Fruit fly (Drosophila melanogaster) whole organism, embryonic: Measurements from ENCODE around the gene CG13047.
A peak's percentile ranks its signal among the peaks of the same experiment; 100 is the strongest.

Experiments used
- Atf6 ChIP-seq: fragments of 200-800 bp; sonication (Bioruptor generic); IDR thresholded peaks from 2 replicates; pipeline ENCODE4 v1.3.6; 2022; ENCODE audit warnings: missing biosample characterization, missing genetic modification characterization
- Blimp-1 ChIP-seq: fragments of 200-800 bp; sonication (Bioruptor generic); optimal IDR thresholded peaks from 3 replicates; lab custom pipeline; 2018; ENCODE audit warnings: missing biosample characterization, missing genetic modification characterization, mild to moderate bottlenecking, moderate library complexity, missing genetic modification reagents
- Bteb2 ChIP-seq: fragments of 200-800 bp; sonication (Bioruptor generic); optimal IDR thresholded peaks from 2 replicates; lab custom pipeline; 2016; ENCODE audit warnings: missing biosample characterization, missing genetic modification characterization
- CG12219 ChIP-seq: fragments of 200-800 bp; sonication (Bioruptor generic); optimal IDR thresholded peaks from 3 replicates; lab custom pipeline; 2018; ENCODE audit warnings: missing biosample characterization, mild to moderate bottlenecking, missing genetic modification characterization
- CG1233 ChIP-seq: fragments of 200-800 bp; sonication (Bioruptor generic); optimal IDR thresholded peaks from 4 replicates; lab custom pipeline; 2018; ENCODE audit warnings: missing biosample characterization, mild to moderate bottlenecking, missing genetic modification characterization
- CG12769 ChIP-seq: fragments of 200-800 bp; sonication (Bioruptor generic); optimal IDR thresholded peaks from 2 replicates; lab custom pipeline; 2019; ENCODE audit warnings: missing biosample characterization, mild to moderate bottlenecking, missing genetic modification characterization, moderate library complexity
- CG13123 ChIP-seq: fragments of 200-800 bp; sonication (Bioruptor generic); optimal IDR thresholded peaks from 2 replicates; lab custom pipeline; 2016; ENCODE audit warnings: missing biosample characterization, missing genetic modification characterization
- CG13775 ChIP-seq: fragments of 200-800 bp; sonication (Bioruptor generic); optimal IDR thresholded peaks from 3 replicates; lab custom pipeline; 2017; ENCODE audit warnings: missing biosample characterization, mild to moderate bottlenecking, missing genetic modification characterization
- CG14667 ChIP-seq: fragments of 200-800 bp; sonication (Bioruptor generic); IDR thresholded peaks from 2 replicates; pipeline ENCODE4 v1.3.6; 2022; ENCODE audit warnings: missing biosample characterization, missing genetic modification characterization
- CG15479 ChIP-seq: fragments of 200-800 bp; sonication (Bioruptor generic); optimal IDR thresholded peaks from 3 replicates; lab custom pipeline; 2019; ENCODE audit warnings: missing biosample characterization, mild to moderate bottlenecking, missing genetic modification characterization, moderate library complexity
- CG1832 ChIP-seq: fragments of 200-800 bp; sonication (Bioruptor generic); optimal IDR thresholded peaks from 2 replicates; lab custom pipeline; 2017; ENCODE audit warnings: missing biosample characterization, mild to moderate bottlenecking, missing genetic modification characterization, inconsistent platforms
- CG3726 ChIP-seq: fragments of 200-800 bp; sonication (Bioruptor generic); IDR thresholded peaks from 3 replicates; pipeline ENCODE4, ENCODE4 v1.3.6; 2022; ENCODE audit warnings: missing biosample characterization, missing genetic modification characterization
- CG4404 ChIP-seq: fragments of 200-800 bp; sonication (Bioruptor generic); IDR thresholded peaks from 2 replicates; pipeline ENCODE4 v1.3.6; 2022; ENCODE audit warnings: missing biosample characterization, missing genetic modification characterization
- CG4707 ChIP-seq: fragments of 200-800 bp; sonication (Bioruptor generic); optimal IDR thresholded peaks from 2 replicates; lab custom pipeline; 2018; ENCODE audit warnings: missing biosample characterization, mild to moderate bottlenecking, missing genetic modification characterization, moderate library complexity
- CG9727 ChIP-seq: fragments of 200-800 bp; sonication (Bioruptor generic); optimal IDR thresholded peaks from 3 replicates; lab custom pipeline; 2017; ENCODE audit warnings: missing biosample characterization, mild to moderate bottlenecking, missing genetic modification characterization
- CHES-1-like ChIP-seq: fragments of 200-800 bp; sonication (Bioruptor generic); optimal IDR thresholded peaks from 2 replicates; lab custom pipeline; 2016; ENCODE audit warnings: missing biosample characterization, missing genetic modification characterization
- D19B ChIP-seq: fragments of 200-800 bp; sonication (Bioruptor generic); optimal IDR thresholded peaks from 2 replicates; lab custom pipeline; 2017; ENCODE audit warnings: missing biosample characterization, mild to moderate bottlenecking, missing genetic modification characterization
- Dek ChIP-seq: fragments of 200-800 bp; sonication (Bioruptor generic); optimal IDR thresholded peaks from 3 replicates; lab custom pipeline; 2019; ENCODE audit warnings: missing biosample characterization, mild to moderate bottlenecking, missing genetic modification characterization, moderate library complexity
- Dll ChIP-seq: fragments of 200-800 bp; sonication (Bioruptor generic); IDR thresholded peaks from 4 replicates; pipeline ENCODE4 v1.3.6; 2022; ENCODE audit warnings: missing biosample characterization, missing genetic modification characterization; ENCODE audit not compliant: partially characterized antibody
- Doc3 ChIP-seq: fragments of 200-800 bp; sonication (Bioruptor generic); IDR thresholded peaks from 3 replicates; pipeline ENCODE4 v1.3.6; 2022; ENCODE audit warnings: missing biosample characterization, missing genetic modification characterization; ENCODE audit not compliant: partially characterized antibody
- Elba2 ChIP-seq: fragments of 200-800 bp; sonication (Bioruptor generic); optimal IDR thresholded peaks from 3 replicates; lab custom pipeline; 2016; ENCODE audit warnings: missing biosample characterization, missing genetic modification characterization
- H15 ChIP-seq: fragments of 200-800 bp; sonication (Bioruptor generic); IDR thresholded peaks from 3 replicates; pipeline ENCODE4 v1.3.6; 2022; ENCODE audit warnings: missing biosample characterization, missing genetic modification characterization
- HHEX ChIP-seq: fragments of 200-800 bp; sonication (Bioruptor generic); optimal IDR thresholded peaks from 3 replicates; lab custom pipeline; 2017; ENCODE audit warnings: missing biosample characterization, mild to moderate bottlenecking, missing genetic modification characterization, missing genetic modification reagents
- Hey ChIP-seq: fragments of 200-800 bp; sonication (Bioruptor generic); optimal IDR thresholded peaks from 3 replicates; lab custom pipeline; 2018; ENCODE audit warnings: missing biosample characterization, mild to moderate bottlenecking, missing genetic modification characterization
- MESR4 ChIP-seq: fragments of 200-800 bp; sonication (Bioruptor generic); optimal IDR thresholded peaks from 2 replicates; lab custom pipeline; 2018; ENCODE audit warnings: missing biosample characterization, mild to moderate bottlenecking, missing genetic modification characterization, moderate library complexity
- Mad ChIP-seq: fragments of 200-800 bp; sonication (Bioruptor generic); optimal IDR thresholded peaks from 2 replicates; lab custom pipeline; 2016; ENCODE audit warnings: missing biosample characterization, missing genetic modification characterization
- Max ChIP-seq: fragments of 200-800 bp; sonication (Bioruptor generic); optimal IDR thresholded peaks from 2 replicates; lab custom pipeline; 2016; ENCODE audit warnings: missing biosample characterization, mild to moderate bottlenecking, missing genetic modification characterization
- Med ChIP-seq: fragments of 200-800 bp; sonication (Bioruptor generic); peaks from one replicate; lab custom pipeline; 2016; ENCODE audit warnings: missing biosample characterization, missing genetic modification characterization, mild to moderate bottlenecking, inconsistent platforms, moderate library complexity
- Myb ChIP-seq: fragments of 200-800 bp; sonication (Bioruptor generic); optimal IDR thresholded peaks from 2 replicates; lab custom pipeline; 2016; ENCODE audit warnings: missing biosample characterization, missing genetic modification characterization
- Ssrp ChIP-seq: fragments of 200-800 bp; sonication (Bioruptor generic); optimal IDR thresholded peaks from 2 replicates; lab custom pipeline; 2018; ENCODE audit warnings: missing biosample characterization, mild to moderate bottlenecking, missing genetic modification characterization, moderate library complexity
- ash1 ChIP-seq: fragments of 200-800 bp; sonication (Bioruptor generic); optimal IDR thresholded peaks from 2 replicates; lab custom pipeline; 2018; ENCODE audit warnings: missing biosample characterization, mild to moderate bottlenecking, missing genetic modification characterization
- bowl ChIP-seq: fragments of 200-800 bp; sonication (Bioruptor generic); IDR thresholded peaks from 2 replicates; pipeline ENCODE4 v1.3.6; 2022; ENCODE audit warnings: missing biosample characterization, missing genetic modification characterization
- cad ChIP-seq: fragments of >200 bp; optimal IDR thresholded peaks from 2 replicates; lab custom pipeline; 2017; ENCODE audit warnings: missing biosample characterization, missing genetic modification characterization
- chn ChIP-seq: fragments of 200-800 bp; sonication (Bioruptor generic); optimal IDR thresholded peaks from 2 replicates; lab custom pipeline; 2016; ENCODE audit warnings: missing biosample characterization, missing genetic modification characterization
- cwo ChIP-seq: fragments of 200-800 bp; sonication (Bioruptor generic); optimal IDR thresholded peaks from 3 replicates; lab custom pipeline; 2017; ENCODE audit warnings: missing biosample characterization, missing genetic modification characterization, mild to moderate bottlenecking, moderate library complexity, missing genetic modification reagents
- disco-r ChIP-seq: fragments of 200-800 bp; sonication (Bioruptor generic); optimal IDR thresholded peaks from 2 replicates; lab custom pipeline; 2016; ENCODE audit warnings: missing biosample characterization, missing genetic modification characterization
- dysf ChIP-seq: fragments of 200-800 bp; sonication (Bioruptor generic); IDR thresholded peaks from 3 replicates; pipeline ENCODE4 v1.3.6; 2022; ENCODE audit warnings: missing biosample characterization, missing genetic modification characterization
- ewg ChIP-seq: fragments of 200-800 bp; sonication (Bioruptor generic); optimal IDR thresholded peaks from 3 replicates; lab custom pipeline; 2017; ENCODE audit warnings: mild to moderate bottlenecking, missing biosample characterization, missing genetic modification reagents, missing genetic modification characterization
- fd102C ChIP-seq: fragments of 200-800 bp; sonication (Bioruptor generic); optimal IDR thresholded peaks from 2 replicates; lab custom pipeline; 2018; ENCODE audit warnings: missing biosample characterization, mild to moderate bottlenecking, missing genetic modification characterization, moderate library complexity
- gce ChIP-seq: fragments of 200-800 bp; sonication (Bioruptor generic); IDR thresholded peaks from 3 replicates; pipeline ENCODE4 v1.3.6; 2022; ENCODE audit warnings: missing biosample characterization, missing genetic modification characterization
- gfzf ChIP-seq: fragments of 200-800 bp; sonication (Bioruptor generic); optimal IDR thresholded peaks from 2 replicates; lab custom pipeline; 2016; ENCODE audit warnings: missing biosample characterization, mild to moderate bottlenecking, missing genetic modification characterization, moderate library complexity
- grn ChIP-seq: fragments of 200-800 bp; sonication (Bioruptor generic); optimal IDR thresholded peaks from 3 replicates; lab custom pipeline; 2017; ENCODE audit warnings: missing biosample characterization, missing genetic modification characterization
- kni ChIP-seq: fragments of 200-800 bp; sonication (Bioruptor generic); optimal IDR thresholded peaks from 3 replicates; lab custom pipeline; 2017; ENCODE audit warnings: mild to moderate bottlenecking, missing biosample characterization, missing genetic modification reagents, missing genetic modification characterization
- pfk ChIP-seq: fragments of 200-800 bp; sonication (Bioruptor generic); optimal IDR thresholded peaks from 2 replicates; lab custom pipeline; 2018; ENCODE audit warnings: missing biosample characterization, mild to moderate bottlenecking, missing genetic modification characterization, moderate library complexity
- sna ChIP-seq: fragments of 200-800 bp; sonication (Bioruptor generic); IDR thresholded peaks from 2 replicates; pipeline ENCODE4 v1.3.6; 2022; ENCODE audit warnings: missing biosample characterization, missing genetic modification characterization; ENCODE audit not compliant: partially characterized antibody
- tap ChIP-seq: fragments of 200-800 bp; optimal IDR thresholded peaks from 3 replicates; lab custom pipeline; 2019; ENCODE audit warnings: missing biosample characterization, mild to moderate bottlenecking, missing genetic modification characterization, moderate library complexity
- vvl ChIP-seq: fragments of 200-800 bp; sonication (Bioruptor generic); IDR thresholded peaks from 2 replicates; pipeline ENCODE4 v1.3.6; 2022; ENCODE audit warnings: missing biosample characterization, missing genetic modification characterization
- wdn ChIP-seq: fragments of 200-800 bp; sonication (Bioruptor generic); IDR thresholded peaks from 2 replicates; pipeline ENCODE4 v1.3.6; 2022; ENCODE audit warnings: missing biosample characterization, missing genetic modification characterization
- zf30C ChIP-seq: fragments of 200-800 bp; sonication (Bioruptor generic); optimal IDR thresholded peaks from 3 replicates; lab custom pipeline; 2018; ENCODE audit warnings: missing biosample characterization, mild to moderate bottlenecking, missing genetic modification characterization

Gene CG13047

dm6 chr3L:16328207-16328891 is 43.2 kb upstream of the CG13047 start, which contains the start of gene CG13058 (continued):
- TF ChIP-seq D19B (GFP tag; lab: Kevin White, UChicago): no peak
- no peak for TF ChIP-seq fd102C (GFP tag; lab: Kevin White, UChicago)
- peak; percentile 38 for TF ChIP-seq CG9727 (GFP tag; lab: Kevin White, UChicago)
- peak; percentile 59 for TF ChIP-seq HHEX
- no peak for TF ChIP-seq grn (GFP tag; lab: Kevin White, UChicago)
- no peak for TF ChIP-seq zf30C (GFP tag; lab: Kevin White, UChicago)
- 0 out of 2 replicates have a peak, but pooled peaks have one; percentile 60 for TF ChIP-seq wdn
- TF ChIP-seq CG13775 (GFP tag; lab: Kevin White, UChicago): peak; percentile 36
- no peak for TF ChIP-seq Doc3 (GFP tag; lab: Robert Waterston, UW)
- TF ChIP-seq CG13123 (GFP tag; lab: Kevin White, UChicago): no peak
- TF ChIP-seq bowl: peak; percentile 77
- peak; percentile 66 for TF ChIP-seq dysf (GFP tag; lab: Robert Waterston, UW)
- TF ChIP-seq disco-r (GFP tag; lab: Kevin White, UChicago): peak; percentile 13
- TF ChIP-seq Ssrp (tag; lab: Kevin White, UChicago): no peak
- TF ChIP-seq tap (tag; lab: Kevin White, UChicago): peak; percentile 59
- no peak for TF ChIP-seq CG1832 (GFP tag; lab: Kevin White, UChicago)
- no peak for TF ChIP-seq pfk (GFP tag; lab: Kevin White, UChicago)
- TF ChIP-seq H15 (GFP tag; lab: Robert Waterston, UW): no peak
- TF ChIP-seq Myb: peak; percentile 16
- 0 out of 2 replicates have a peak, but pooled peaks have one; percentile 22 for TF ChIP-seq CG14667 (GFP tag; lab: Robert Waterston, UW)
- peak; percentile 22 for TF ChIP-seq Mad (GFP tag; lab: Kevin White, UChicago)
- TF ChIP-seq ash1 (GFP tag; lab: Kevin White, UChicago): no peak
- no peak for TF ChIP-seq CG15479
- peak; percentile 54 for TF ChIP-seq Med
- no peak for TF ChIP-seq Blimp-1 (GFP tag; lab: Kevin White, UChicago)
- TF ChIP-seq CG4707: no peak
- peak; percentile 59 for TF ChIP-seq CHES-1-like (GFP tag; lab: Kevin White, UChicago)
- TF ChIP-seq CG1233 (GFP tag; lab: Kevin White, UChicago): no peak
- peak; percentile 84 for TF ChIP-seq CG12769
- no peak for TF ChIP-seq cad (GFP tag; lab: Kevin White, UChicago)
- TF ChIP-seq CG4404 (GFP tag; lab: Robert Waterston, UW): no peak
- TF ChIP-seq CG3726 (GFP tag; lab: Robert Waterston, UW): no peak
- TF ChIP-seq cwo: peak; percentile 38
- TF ChIP-seq gce (GFP tag; lab: Robert Waterston, UW): no peak
- TF ChIP-seq gfzf (GFP tag; lab: Kevin White, UChicago): no peak
- peak; percentile 84 for TF ChIP-seq Atf6 (GFP tag; lab: Robert Waterston, UW)
- peak; percentile 18 for TF ChIP-seq Max (GFP tag; lab: Kevin White, UChicago)
- TF ChIP-seq vvl (GFP tag; lab: Robert Waterston, UW): no peak
- no peak for TF ChIP-seq sna (GFP tag; lab: Robert Waterston, UW)
- TF ChIP-seq chn (GFP tag; lab: Kevin White, UChicago): peak; percentile 46
- TF ChIP-seq Elba2: no peak
- TF ChIP-seq Dll: no peak
- peak; percentile 60 for TF ChIP-seq Dek (tag; lab: Kevin White, UChicago)
- TF ChIP-seq MESR4 (GFP tag; lab: Kevin White, UChicago): no peak
- peak; percentile 42 for TF ChIP-seq Bteb2 (GFP tag; lab: Kevin White, UChicago)
- TF ChIP-seq ewg: peak; percentile 3
- TF ChIP-seq Hey (tag; lab: Kevin White, UChicago): no peak
- TF ChIP-seq kni (GFP tag; lab: Kevin White, UChicago): no peak
- peak; percentile 74 for TF ChIP-seq CG12219 (GFP tag; lab: Kevin White, UChicago)
